Worm (Caenorhabditis elegans) whole organism, L3 larva: ENCODE measurements around the gene try-4.
A peak's percentile ranks its signal among the peaks of the same experiment; 100 is the strongest.

Experiments used
- ZK546.5 ChIP-seq: sonication (generic microtip); optimal IDR thresholded peaks from 2 replicates; lab custom pipeline; 2017; ENCODE audit warnings: missing biosample characterization, missing genetic modification characterization
- aly-2 ChIP-seq: fragments of 150-350 bp; optimal IDR thresholded peaks from 2 replicates; lab custom pipeline; 2014; ENCODE audit warnings: missing biosample characterization, missing genetic modification characterization
- ama-1 ChIP-seq: fragments of 150-350 bp; optimal IDR thresholded peaks from 2 replicates; lab custom pipeline; 2018
- ceh-16 ChIP-seq: sonication (generic microtip); optimal IDR thresholded peaks from 2 replicates; lab custom pipeline; 2017; ENCODE audit warnings: missing biosample characterization, missing genetic modification characterization
- ceh-28 ChIP-seq: fragments of 150-350 bp; optimal IDR thresholded peaks from 2 replicates; lab custom pipeline; 2014; ENCODE audit warnings: missing biosample characterization, missing genetic modification reagents, missing genetic modification characterization
- ceh-9 ChIP-seq: sonication (generic microtip); optimal IDR thresholded peaks from 2 replicates; lab custom pipeline; 2018; ENCODE audit warnings: missing biosample characterization, missing genetic modification characterization
- daf-12 ChIP-seq: fragments of 150-350 bp; optimal IDR thresholded peaks from 2 replicates; lab custom pipeline; 2014; ENCODE audit warnings: missing biosample characterization, missing genetic modification reagents, missing genetic modification characterization
- egl-27 ChIP-seq: sonication (generic microtip); optimal IDR thresholded peaks from 4 replicates; lab custom pipeline; 2017; ENCODE audit warnings: missing biosample characterization, missing genetic modification reagents, missing genetic modification characterization
- elt-2 ChIP-seq: sonication (generic microtip); optimal IDR thresholded peaks from 2 replicates; lab custom pipeline; 2016; ENCODE audit warnings: missing genetic modification reagents, mild to moderate bottlenecking, missing genetic modification characterization, missing compliant biosample characterization
- eor-1 ChIP-seq, 2 experiments: fragments of 150-350 bp; optimal IDR thresholded peaks; 2 replicates each; lab custom pipeline; 2014 to 2018; ENCODE audit warnings: missing biosample characterization in 2 of 2, missing genetic modification characterization in 2 of 2
- fkh-2 ChIP-seq: fragments of 150-350 bp; optimal IDR thresholded peaks from 2 replicates; lab custom pipeline; 2014; ENCODE audit warnings: missing biosample characterization, missing genetic modification reagents, missing genetic modification characterization
- fos-1 ChIP-seq: fragments of 150-350 bp; optimal IDR thresholded peaks from 2 replicates; lab custom pipeline; 2014; ENCODE audit warnings: missing biosample characterization, missing genetic modification characterization
- hmg-11 ChIP-seq: sonication (generic microtip); optimal IDR thresholded peaks from 2 replicates; lab custom pipeline; 2016; ENCODE audit warnings: missing genetic modification characterization, missing compliant biosample characterization
- jun-1 ChIP-seq: fragments of 150-350 bp; optimal IDR thresholded peaks from 2 replicates; lab custom pipeline; 2014; ENCODE audit warnings: missing biosample characterization, missing genetic modification reagents, missing genetic modification characterization
- lin-15B ChIP-seq: fragments of 150-350 bp; optimal IDR thresholded peaks from 2 replicates; lab custom pipeline; 2014; ENCODE audit warnings: missing biosample characterization, missing genetic modification characterization
- lin-39 ChIP-seq: fragments of 150-350 bp; optimal IDR thresholded peaks from 2 replicates; lab custom pipeline; 2018; ENCODE audit warnings: missing biosample characterization, missing genetic modification reagents, missing genetic modification characterization
- lsy-12 ChIP-seq: sonication (generic microtip); optimal IDR thresholded peaks from 2 replicates; lab custom pipeline; 2016; ENCODE audit warnings: mild to moderate bottlenecking, missing genetic modification characterization, missing compliant biosample characterization
- mdl-1 ChIP-seq: fragments of 150-350 bp; optimal IDR thresholded peaks from 2 replicates; lab custom pipeline; 2014; ENCODE audit warnings: missing biosample characterization, missing genetic modification characterization
- nfya-1 ChIP-seq: sonication (generic microtip); optimal IDR thresholded peaks from 2 replicates; lab custom pipeline; 2017; ENCODE audit warnings: missing genetic modification characterization, mild to moderate bottlenecking, missing compliant biosample characterization, antibody characterized with exemption, moderate library complexity; ENCODE audit not compliant: insufficient read depth
- nhr-11 ChIP-seq: fragments of 150-350 bp; optimal IDR thresholded peaks from 2 replicates; lab custom pipeline; 2014; ENCODE audit warnings: missing biosample characterization, missing genetic modification characterization
- nhr-12 ChIP-seq: fragments of 150-350 bp; optimal IDR thresholded peaks from 2 replicates; lab custom pipeline; 2014; ENCODE audit warnings: missing biosample characterization, missing genetic modification characterization
- nhr-23 ChIP-seq: fragments of 150-350 bp; optimal IDR thresholded peaks from 2 replicates; lab custom pipeline; 2014; ENCODE audit warnings: missing biosample characterization, missing genetic modification reagents, missing genetic modification characterization
- nhr-237 ChIP-seq: fragments of 150-350 bp; optimal IDR thresholded peaks from 2 replicates; lab custom pipeline; 2014; ENCODE audit warnings: missing biosample characterization, missing genetic modification characterization
- nhr-25 ChIP-seq: sonication (generic microtip); optimal IDR thresholded peaks from 2 replicates; lab custom pipeline; 2017; ENCODE audit warnings: missing biosample characterization, missing genetic modification characterization
- nhr-28 ChIP-seq: fragments of 150-350 bp; optimal IDR thresholded peaks from 2 replicates; lab custom pipeline; 2014; ENCODE audit warnings: missing biosample characterization, missing genetic modification characterization
- nhr-67 ChIP-seq: fragments of 150-350 bp; optimal IDR thresholded peaks from 2 replicates; lab custom pipeline; 2014; ENCODE audit warnings: missing biosample characterization, missing genetic modification characterization
- nhr-77 ChIP-seq: fragments of 150-350 bp; optimal IDR thresholded peaks from 2 replicates; lab custom pipeline; 2014; ENCODE audit warnings: missing biosample characterization, missing genetic modification characterization
- pha-4 ChIP-seq: fragments of 150-350 bp; optimal IDR thresholded peaks from 2 replicates; lab custom pipeline; 2014; ENCODE audit warnings: missing biosample characterization, missing genetic modification reagents, missing genetic modification characterization
- pqm-1 ChIP-seq: fragments of 150-350 bp; optimal IDR thresholded peaks from 2 replicates; lab custom pipeline; 2017; ENCODE audit warnings: missing biosample characterization, missing genetic modification characterization, inconsistent platforms
- sea-2 ChIP-seq: fragments of 150-350 bp; sonication (generic microtip); optimal IDR thresholded peaks from 4 replicates; lab custom pipeline; 2014; ENCODE audit warnings: missing biosample characterization, missing genetic modification reagents, missing genetic modification characterization
- skn-1 ChIP-seq: fragments of 150-350 bp; optimal IDR thresholded peaks from 2 replicates; lab custom pipeline; 2014; ENCODE audit warnings: missing biosample characterization, missing genetic modification characterization
- snpc-4 ChIP-seq: fragments of 150-350 bp; optimal IDR thresholded peaks from 2 replicates; lab custom pipeline; 2014; ENCODE audit warnings: missing biosample characterization, missing genetic modification characterization
- tbx-2 ChIP-seq: sonication (generic microtip); optimal IDR thresholded peaks from 2 replicates; lab custom pipeline; 2016; ENCODE audit warnings: mild to moderate bottlenecking, missing genetic modification characterization, missing compliant biosample characterization
- unc-39 ChIP-seq: sonication (generic microtip); optimal IDR thresholded peaks from 4 replicates; lab custom pipeline; 2017; ENCODE audit warnings: missing biosample characterization, missing genetic modification characterization
- ztf-4 ChIP-seq: fragments of 150-350 bp; optimal IDR thresholded peaks from 2 replicates; lab custom pipeline; 2014; ENCODE audit warnings: missing biosample characterization, missing genetic modification characterization

The try-4 gene

ce11 chrV:20841484-20841883, 19.5 kb downstream of the try-4 start:
- no peak for TF ChIP-seq nhr-28
- TF ChIP-seq ZK546.5 (tag; lab: Kevin White, UChicago), result no peak
- no peak for TF ChIP-seq nfya-1 (tag; lab: Kevin White, UChicago)
- no peak for TF ChIP-seq nhr-12
- no peak for TF ChIP-seq lin-15B
- TF ChIP-seq nhr-67 (tag; lab: Kevin White, UChicago), result no peak
- no peak for TF ChIP-seq daf-12 (tag; lab: Kevin White, UChicago)
- no peak for TF ChIP-seq elt-2 (tag; lab: Kevin White, UChicago)
- TF ChIP-seq fkh-2 (tag; lab: Kevin White, UChicago), result no peak
- TF ChIP-seq snpc-4, result no peak
- TF ChIP-seq fos-1, result no peak
- no peak for TF ChIP-seq ztf-4 (tag; lab: Kevin White, UChicago)

ce11 chrV:20838565-20838964, 22.4 kb downstream of the try-4 start, which contains the start of gene exos-7:
TSS of gene exos-7 (plus strand) at chrV:20838865.
- no peak for TF ChIP-seq fos-1
- no peak for TF ChIP-seq aly-2 (tag; lab: Kevin White, UChicago)
- no peak for TF ChIP-seq ZK546.5 (tag; lab: Kevin White, UChicago)
- TF ChIP-seq, all 47 proteins: peak for 0

ce11 chrV:20837765-20838164, 23.2 kb downstream of the try-4 start, which contains the start of gene mrps-12:
TSS of gene mrps-12 (plus strand) at chrV:20838080.
- TF ChIP-seq nhr-23 (tag; lab: Kevin White, UChicago) (no peak), lin-39 (tag; lab: Kevin White, UChicago) (no peak), nfya-1 (tag; lab: Kevin White, UChicago) (peak; percentile 46), ceh-28 (tag; lab: Kevin White, UChicago) (peak; percentile 36), lin-15B (peak; percentile 34), tbx-2 (tag; lab: Kevin White, UChicago) (no peak)
- TF ChIP-seq, all 47 proteins: peak for 3

DNA sequence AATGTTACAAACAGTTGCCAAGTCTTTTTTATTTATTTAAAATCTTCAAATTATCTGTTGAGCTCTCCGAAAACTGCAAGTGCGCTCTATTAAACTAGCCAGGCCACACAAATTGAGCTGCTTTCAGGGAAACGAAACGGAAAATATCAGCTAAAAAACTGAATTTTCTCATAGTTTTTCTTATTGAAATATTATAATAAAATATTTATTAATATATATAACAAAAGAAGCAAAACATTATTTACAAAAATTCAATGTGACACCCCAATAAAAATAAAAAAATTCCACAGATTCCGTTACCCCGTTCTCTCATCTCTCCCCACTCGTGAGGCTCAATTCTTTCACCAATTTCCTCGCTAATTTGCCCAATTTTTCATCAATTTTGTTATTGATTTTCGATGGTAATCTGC, 28.4 kb downstream of the try-4 start:
- TF ChIP-seq hmg-11, result peak; percentile 34
- TF ChIP-seq nhr-11 (tag; lab: Kevin White, UChicago), result no peak
- TF ChIP-seq nfya-1 (tag; lab: Kevin White, UChicago), result no peak
- peak; percentile 35 for TF ChIP-seq pha-4 (tag; lab: Kevin White, UChicago)
- peak; percentile 10 for TF ChIP-seq lin-15B

DNA sequence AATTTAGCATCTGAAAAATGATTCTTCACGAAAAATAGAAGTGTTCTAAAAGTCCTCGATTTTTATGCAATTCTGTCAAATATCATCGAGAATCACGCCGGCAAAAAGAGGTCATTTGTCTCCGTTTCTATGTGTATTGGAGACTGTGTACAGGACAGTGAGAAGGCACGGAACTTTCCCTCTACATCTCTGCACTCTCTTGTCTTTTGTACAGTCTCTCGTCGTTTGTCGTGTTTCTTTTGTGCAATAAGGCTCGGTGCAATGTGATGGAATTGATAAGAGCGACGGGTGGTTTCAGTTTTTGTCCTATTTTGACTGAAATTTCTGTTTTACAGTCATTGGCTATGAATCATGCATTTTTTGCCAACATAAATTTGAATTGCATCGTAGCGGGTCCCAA, 29.1 kb downstream of the try-4 start:
- TF ChIP-seq jun-1 (tag; lab: Kevin White, UChicago) (peak; percentile 2), pqm-1 (tag; lab: Kevin White, UChicago) (peak; percentile 75), elt-2 (tag; lab: Kevin White, UChicago) (peak; percentile 74), mdl-1 (tag; lab: Kevin White, UChicago) (no peak), pha-4 (tag; lab: Kevin White, UChicago) (peak; percentile 83)

ce11 chrV:20830409-20830808, 30.5 kb downstream of the try-4 start:
- no peak for TF ChIP-seq lsy-12 (tag; lab: Kevin White, UChicago)
- no peak for TF ChIP-seq ceh-16 (tag; lab: Kevin White, UChicago)
- no peak for TF ChIP-seq eor-1 (tag; optimal IDR thresholded peaks at IDR 0.05; lab: Kevin White, UChicago)
- TF ChIP-seq snpc-4, result no peak
- TF ChIP-seq egl-27, result no peak
- no peak for TF ChIP-seq nhr-28
- TF ChIP-seq pqm-1 (tag; lab: Kevin White, UChicago), result no peak
- TF ChIP-seq nhr-11 (tag; lab: Kevin White, UChicago), result no peak
- no peak for TF ChIP-seq sea-2 (GFP tag; lab: Kevin White, UChicago)
- no peak for TF ChIP-seq skn-1 (tag; lab: Kevin White, UChicago)

ce11 chrV:20829511-20829910, 31.4 kb downstream of the try-4 start, which contains the start of gene num-1:
TSS of gene num-1 (plus strand) at chrV:20829811.
- TF ChIP-seq nfya-1 (tag; lab: Kevin White, UChicago), result no peak
- no peak for TF ChIP-seq fkh-2 (tag; lab: Kevin White, UChicago)
- TF ChIP-seq hmg-11, result no peak
- no peak for TF ChIP-seq nhr-237 (tag; lab: Kevin White, UChicago)
- TF ChIP-seq sea-2 (GFP tag; lab: Kevin White, UChicago), result no peak
- TF ChIP-seq lin-15B, result no peak
- TF ChIP-seq ama-1 (lab: Kevin White, UChicago), result no peak
- no peak for TF ChIP-seq unc-39 (tag; lab: Kevin White, UChicago)
- TF ChIP-seq ceh-9 (tag; lab: Kevin White, UChicago), result no peak
- no peak for TF ChIP-seq jun-1 (tag; lab: Kevin White, UChicago)
- no peak for TF ChIP-seq nhr-77 (tag; lab: Kevin White, UChicago)
- TF ChIP-seq mdl-1 (tag; lab: Kevin White, UChicago), result no peak
- no peak for TF ChIP-seq nhr-25 (tag; lab: Kevin White, UChicago)
- TF ChIP-seq ceh-28 (tag; lab: Kevin White, UChicago), result no peak
- no peak for TF ChIP-seq elt-2 (tag; lab: Kevin White, UChicago)
